Fruit fly (Drosophila melanogaster) whole organism, embryonic: ENCODE results near the gene CG14568.

Source experiments
- BEAF-32 ChIP-seq: fragments of 200-800 bp; sonication (Bioruptor generic); optimal IDR thresholded peaks from 3 replicates; lab custom pipeline; 2017; ENCODE audit warnings: missing biosample characterization, missing genetic modification characterization, mild to moderate bottlenecking, moderate library complexity, missing genetic modification reagents
- Bteb2 ChIP-seq: fragments of 200-800 bp; sonication (Bioruptor generic); optimal IDR thresholded peaks from 2 replicates; lab custom pipeline; 2016; ENCODE audit warnings: missing biosample characterization, missing genetic modification characterization
- CG1024 ChIP-seq: fragments of 200-800 bp; sonication (Bioruptor generic); IDR thresholded peaks from 2 replicates; pipeline ENCODE4 v1.3.6; 2022; ENCODE audit warnings: missing biosample characterization, missing genetic modification characterization
- CG10366 ChIP-seq: fragments of 200-800 bp; sonication (Bioruptor generic); IDR thresholded peaks from 2 replicates; pipeline ENCODE4 v1.3.6; 2022; ENCODE audit warnings: missing biosample characterization, missing genetic modification characterization
- CG10543 ChIP-seq: fragments of 200-800 bp; sonication (Bioruptor generic); optimal IDR thresholded peaks from 3 replicates; lab custom pipeline; 2017; ENCODE audit warnings: missing biosample characterization, mild to moderate bottlenecking, missing genetic modification characterization, moderate library complexity
- CG13624 ChIP-seq: fragments of 200-800 bp; sonication (Bioruptor generic); optimal IDR thresholded peaks from 2 replicates; lab custom pipeline; 2016; ENCODE audit warnings: missing biosample characterization, missing genetic modification characterization
- CG15479 ChIP-seq: fragments of 200-800 bp; sonication (Bioruptor generic); optimal IDR thresholded peaks from 3 replicates; lab custom pipeline; 2019; ENCODE audit warnings: missing biosample characterization, mild to moderate bottlenecking, missing genetic modification characterization, moderate library complexity
- CG16815 ChIP-seq: fragments of 200-800 bp; sonication (Bioruptor generic); optimal IDR thresholded peaks from 3 replicates; lab custom pipeline; 2017; ENCODE audit warnings: missing biosample characterization, mild to moderate bottlenecking, missing genetic modification characterization
- CG17328 ChIP-seq: fragments of 200-800 bp; sonication (Bioruptor generic); IDR thresholded peaks from 2 replicates; pipeline ENCODE4 v1.3.6; 2022; ENCODE audit warnings: missing biosample characterization, missing genetic modification characterization
- CG17802 ChIP-seq: fragments of 200-800 bp; sonication (Bioruptor generic); optimal IDR thresholded peaks from 2 replicates; lab custom pipeline; 2018; ENCODE audit warnings: missing biosample characterization, mild to moderate bottlenecking, missing genetic modification characterization, moderate library complexity
- CG2199 ChIP-seq: fragments of 200-800 bp; sonication (Bioruptor generic); IDR thresholded peaks from 3 replicates; pipeline ENCODE4 v1.3.6; 2022; ENCODE audit warnings: missing biosample characterization, missing genetic modification characterization
- CG2889 ChIP-seq: fragments of 200-800 bp; sonication (Bioruptor generic); IDR thresholded peaks from 3 replicates; pipeline ENCODE4 v1.3.6; 2022; ENCODE audit warnings: missing biosample characterization, missing genetic modification characterization
- CG30403 ChIP-seq: fragments of 200-800 bp; sonication (Bioruptor generic); optimal IDR thresholded peaks from 3 replicates; lab custom pipeline; 2016; ENCODE audit warnings: missing biosample characterization, missing genetic modification characterization
- CG31224 ChIP-seq: fragments of 200-800 bp; sonication (Bioruptor generic); IDR thresholded peaks from 2 replicates; pipeline ENCODE4 v1.3.6; 2022; ENCODE audit warnings: missing biosample characterization, missing genetic modification characterization
- CG33557 ChIP-seq: fragments of 200-800 bp; sonication (Bioruptor generic); optimal IDR thresholded peaks from 2 replicates; lab custom pipeline; 2019; ENCODE audit warnings: missing biosample characterization, mild to moderate bottlenecking, missing genetic modification characterization, moderate library complexity
- CG3838 ChIP-seq: fragments of 200-800 bp; sonication (Bioruptor generic); optimal IDR thresholded peaks from 3 replicates; lab custom pipeline; 2016; ENCODE audit warnings: missing biosample characterization, missing genetic modification characterization
- CG4424 ChIP-seq: fragments of 200-800 bp; sonication (Bioruptor generic); optimal IDR thresholded peaks from 3 replicates; lab custom pipeline; 2016; ENCODE audit warnings: missing biosample characterization, missing genetic modification characterization
- CG6175 ChIP-seq: fragments of 200-800 bp; sonication (Bioruptor generic); IDR thresholded peaks from 3 replicates; pipeline ENCODE4 v1.3.6; 2022; ENCODE audit warnings: missing biosample characterization, missing genetic modification characterization
- CG7839 ChIP-seq: fragments of 200-800 bp; sonication (Bioruptor generic); optimal IDR thresholded peaks from 3 replicates; lab custom pipeline; 2018; ENCODE audit warnings: missing biosample characterization, mild to moderate bottlenecking, missing genetic modification characterization, moderate library complexity
- CG7963 ChIP-seq: fragments of 200-800 bp; sonication (Bioruptor generic); IDR thresholded peaks from 3 replicates; pipeline ENCODE4 v1.3.6; 2022; ENCODE audit warnings: missing biosample characterization, missing genetic modification characterization; ENCODE audit not compliant: partially characterized antibody
- CG9727 ChIP-seq: fragments of 200-800 bp; sonication (Bioruptor generic); optimal IDR thresholded peaks from 3 replicates; lab custom pipeline; 2017; ENCODE audit warnings: missing biosample characterization, mild to moderate bottlenecking, missing genetic modification characterization
- CG9797 ChIP-seq: fragments of 200-800 bp; sonication (Bioruptor generic); optimal IDR thresholded peaks from 3 replicates; lab custom pipeline; 2018; ENCODE audit warnings: missing biosample characterization, mild to moderate bottlenecking, missing genetic modification characterization
- CTCF ChIP-seq: fragments of 200-800 bp; sonication (Bioruptor generic); optimal IDR thresholded peaks from 2 replicates; lab custom pipeline; 2017; ENCODE audit warnings: missing biosample characterization, mild to moderate bottlenecking, missing genetic modification characterization, moderate library complexity
- E2f1 ChIP-seq: fragments of 200-800 bp; sonication (Bioruptor generic); IDR thresholded peaks from 2 replicates; pipeline ENCODE4 v1.3.6; 2022; ENCODE audit warnings: missing biosample characterization, missing genetic modification characterization
- Ets97D ChIP-seq: fragments of 200-800 bp; sonication (Bioruptor generic); optimal IDR thresholded peaks from 3 replicates; lab custom pipeline; 2016; ENCODE audit warnings: missing biosample characterization, missing genetic modification characterization
- H15 ChIP-seq: fragments of 200-800 bp; sonication (Bioruptor generic); IDR thresholded peaks from 3 replicates; pipeline ENCODE4 v1.3.6; 2022; ENCODE audit warnings: missing biosample characterization, missing genetic modification characterization
- HLH4C ChIP-seq: fragments of 200-800 bp; sonication (Bioruptor generic); IDR thresholded peaks from 3 replicates; pipeline ENCODE4 v1.3.6; 2022; ENCODE audit warnings: missing biosample characterization, missing genetic modification characterization; ENCODE audit not compliant: partially characterized antibody
- Hand ChIP-seq: fragments of 200-800 bp; sonication (Bioruptor generic); optimal IDR thresholded peaks from 2 replicates; lab custom pipeline; 2017; ENCODE audit warnings: mild to moderate bottlenecking, missing biosample characterization, missing genetic modification reagents, missing genetic modification characterization
- Lpt ChIP-seq: fragments of >200 bp; optimal IDR thresholded peaks from 2 replicates; lab custom pipeline; 2018; ENCODE audit warnings: missing biosample characterization, missing genetic modification characterization
- MTF-1 ChIP-seq: fragments of 200-800 bp; sonication (Bioruptor generic); optimal IDR thresholded peaks from 2 replicates; lab custom pipeline; 2018; ENCODE audit warnings: missing biosample characterization, mild to moderate bottlenecking, missing genetic modification characterization, borderline replicate concordance
- Meics ChIP-seq: fragments of 200-800 bp; sonication (Bioruptor generic); optimal IDR thresholded peaks from 2 replicates; lab custom pipeline; 2017; ENCODE audit warnings: missing biosample characterization, mild to moderate bottlenecking, missing genetic modification characterization
- NK7.1 ChIP-seq: fragments of 200-800 bp; sonication (Bioruptor generic); optimal IDR thresholded peaks from 3 replicates; lab custom pipeline; 2016; ENCODE audit warnings: missing biosample characterization, missing genetic modification characterization
- Nf-YB ChIP-seq: fragments of 200-800 bp; sonication (Bioruptor generic); optimal IDR thresholded peaks from 3 replicates; lab custom pipeline; 2019; ENCODE audit warnings: missing biosample characterization, mild to moderate bottlenecking, missing genetic modification characterization, moderate library complexity
- Nf-YC ChIP-seq: fragments of 200-800 bp; optimal IDR thresholded peaks from 3 replicates; lab custom pipeline; 2019; ENCODE audit warnings: missing biosample characterization, mild to moderate bottlenecking, missing genetic modification characterization, moderate library complexity
- Rx ChIP-seq: fragments of 200-800 bp; sonication (Bioruptor generic); IDR thresholded peaks from 2 replicates; pipeline ENCODE4 v1.3.6; 2022; ENCODE audit warnings: missing biosample characterization, missing genetic modification characterization
- Sry-δ ChIP-seq: fragments of 200-800 bp; sonication (Bioruptor generic); optimal IDR thresholded peaks from 2 replicates; lab custom pipeline; 2016; ENCODE audit warnings: missing biosample characterization, missing genetic modification characterization
- Trl ChIP-seq, 3 experiments: fragments of >200 bp in 2 of 3; fragments of 200-800 bp in 1 of 3; sonication (Bioruptor generic) in 1 of 3; optimal IDR thresholded peaks; 2 replicates in 1 of 3; 3 replicates in 2 of 3; lab custom pipeline; 2016 to 2017; ENCODE audit warnings: missing biosample characterization in 1 of 3, missing genetic modification characterization in 1 of 3
- aop ChIP-seq: fragments of 200-800 bp; sonication (Bioruptor generic); IDR thresholded peaks from 2 replicates; pipeline ENCODE4 v1.3.6; 2022; ENCODE audit warnings: missing biosample characterization, missing genetic modification characterization
- bcd ChIP-seq: fragments of 200-800 bp; sonication (Bioruptor generic); optimal IDR thresholded peaks from 2 replicates; lab custom pipeline; 2017; ENCODE audit warnings: missing biosample characterization, mild to moderate bottlenecking, missing genetic modification characterization
- esg ChIP-seq: fragments of 200-800 bp; sonication (Bioruptor generic); conservative IDR thresholded peaks from 2 replicates; pipeline ENCODE4 v1.3.6; 2022; ENCODE audit warnings: missing biosample characterization, missing genetic modification characterization
- gt ChIP-seq: fragments of 200-800 bp; sonication (Bioruptor generic); IDR thresholded peaks from 2 replicates; pipeline ENCODE4 v1.3.6; 2022; ENCODE audit warnings: missing biosample characterization, missing genetic modification characterization
- hth ChIP-seq: fragments of >200 bp; optimal IDR thresholded peaks from 2 replicates; lab custom pipeline; 2017; ENCODE audit warnings: inconsistent platforms
- lmd ChIP-seq: fragments of 200-800 bp; sonication (Bioruptor generic); IDR thresholded peaks from 2 replicates; pipeline ENCODE4 v1.3.6; 2022; ENCODE audit warnings: missing biosample characterization, missing genetic modification characterization
- odd ChIP-seq: fragments of 200-800 bp; sonication (Bioruptor generic); optimal IDR thresholded peaks from 2 replicates; lab custom pipeline; 2017; ENCODE audit warnings: missing biosample characterization, mild to moderate bottlenecking, missing genetic modification characterization
- run ChIP-seq: fragments of 200-800 bp; sonication (Bioruptor generic); optimal IDR thresholded peaks from 3 replicates; lab custom pipeline; 2018; ENCODE audit warnings: missing biosample characterization, mild to moderate bottlenecking, missing genetic modification characterization
- sens ChIP-seq: fragments of 200-800 bp; sonication (Bioruptor generic); peaks from one replicate; lab custom pipeline; 2016; ENCODE audit warnings: missing biosample characterization, missing genetic modification characterization
- sens-2 ChIP-seq: fragments of 200-800 bp; sonication (Bioruptor generic); IDR thresholded peaks from 2 replicates; pipeline ENCODE4 v1.3.6; 2022; ENCODE audit warnings: missing biosample characterization, missing genetic modification characterization
- slp2 ChIP-seq: fragments of 200-800 bp; sonication (Bioruptor generic); optimal IDR thresholded peaks from 2 replicates; lab custom pipeline; 2016; ENCODE audit warnings: missing biosample characterization, missing genetic modification characterization
- sna ChIP-seq: fragments of 200-800 bp; sonication (Bioruptor generic); IDR thresholded peaks from 2 replicates; pipeline ENCODE4 v1.3.6; 2022; ENCODE audit warnings: missing biosample characterization, missing genetic modification characterization; ENCODE audit not compliant: partially characterized antibody
- tin ChIP-seq: fragments of 200-800 bp; sonication (Bioruptor generic); optimal IDR thresholded peaks from 3 replicates; lab custom pipeline; 2016; ENCODE audit warnings: missing biosample characterization, missing genetic modification characterization
- toy ChIP-seq: fragments of 200-800 bp; sonication (Bioruptor generic); IDR thresholded peaks from 2 replicates; pipeline ENCODE4 v1.3.6; 2022; ENCODE audit warnings: missing biosample characterization, missing genetic modification characterization
- trh ChIP-seq: fragments of 200-800 bp; sonication (Bioruptor generic); optimal IDR thresholded peaks from 2 replicates; lab custom pipeline; 2016; ENCODE audit warnings: missing biosample characterization, missing genetic modification characterization
- vnd ChIP-seq: fragments of 200-800 bp; sonication (Bioruptor generic); IDR thresholded peaks from 3 replicates; pipeline ENCODE4 v1.3.6; 2022; ENCODE audit warnings: missing biosample characterization, missing genetic modification characterization; ENCODE audit not compliant: partially characterized antibody

Gene CG14568

DNA sequence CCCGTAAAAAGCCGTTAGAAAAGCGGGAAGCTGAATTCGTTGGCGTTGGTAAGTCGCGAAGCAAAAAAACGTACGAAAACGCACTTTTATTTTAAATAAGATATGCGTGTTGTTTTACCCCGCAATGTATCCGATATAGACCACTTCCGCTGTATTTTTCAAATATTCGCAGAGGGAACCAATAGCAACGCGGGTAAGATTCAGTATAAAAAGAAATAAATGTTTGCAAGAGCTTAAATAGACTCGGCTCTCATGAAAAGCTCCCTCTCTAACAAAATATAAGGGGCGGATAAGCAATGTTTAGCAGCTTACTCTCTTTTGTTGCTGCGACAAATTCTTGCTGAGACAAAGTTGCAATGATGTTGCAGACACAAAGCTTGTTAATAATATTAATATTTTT, 37.0 kb upstream of the CG14568 start, which contains the start of gene Syn1 (continued):
- TF ChIP-seq CG33557 (no peak), aop (no peak), Lpt (GFP tag; lab: Kevin White, UChicago) (no peak), CG10543 (GFP tag; lab: Kevin White, UChicago) (no peak), CG30403 (GFP tag; lab: Kevin White, UChicago) (no peak), Hand (GFP tag; lab: Kevin White, UChicago) (no peak), H15 (GFP tag; lab: Robert Waterston, UW) (no peak), Bteb2 (GFP tag; lab: Kevin White, UChicago) (no peak), gt (GFP tag; lab: Robert Waterston, UW) (no peak), CG10366 (GFP tag; lab: Robert Waterston, UW) (no peak), bcd (GFP tag; lab: Kevin White, UChicago) (no peak), CG15479 (no peak), CG9797 (GFP tag; lab: Kevin White, UChicago) (no peak), toy (GFP tag; lab: Robert Waterston, UW) (no peak), Nf-YB (GFP tag; lab: Kevin White, UChicago) (peak; percentile 28), CG6175 (no peak), run (tag; lab: Kevin White, UChicago) (no peak), BEAF-32 (GFP tag; lab: Kevin White, UChicago) (no peak), vnd (GFP tag; lab: Robert Waterston, UW) (no peak), Rx (GFP tag; lab: Robert Waterston, UW) (no peak), Nf-YC (tag; lab: Kevin White, UChicago) (peak; percentile 14), Ets97D (GFP tag; lab: Kevin White, UChicago) (no peak), esg (GFP tag; lab: Robert Waterston, UW) (no peak), Sry-δ (GFP tag; lab: Kevin White, UChicago) (no peak), CTCF (no peak), CG7963 (no peak), CG3838 (GFP tag; lab: Kevin White, UChicago) (no peak), odd (no peak), slp2 (GFP tag; lab: Kevin White, UChicago) (no peak), CG13624 (GFP tag; lab: Kevin White, UChicago) (peak; percentile 13), CG2199 (GFP tag; lab: Robert Waterston, UW) (peak; percentile 27; the same call in 1 of the 3 replicates), Trl (optimal IDR thresholded peaks at IDR 0.05; lab: Kevin White, UChicago) (peak; percentile 67 to 76), Trl (GFP tag; optimal IDR thresholded peaks at IDR 0.05; lab: Kevin White, UChicago) (no peak), sens-2 (GFP tag; lab: Robert Waterston, UW) (no peak), sna (no peak), Meics (GFP tag; lab: Kevin White, UChicago) (no peak), tin (GFP tag; lab: Kevin White, UChicago) (no peak), CG9727 (GFP tag; lab: Kevin White, UChicago) (no peak), CG16815 (GFP tag; lab: Kevin White, UChicago) (no peak), NK7.1 (GFP tag; lab: Kevin White, UChicago) (no peak), CG31224 (GFP tag; lab: Robert Waterston, UW) (no peak), hth (lab: Kevin White, UChicago) (no peak), E2f1 (GFP tag; lab: Robert Waterston, UW) (no peak), HLH4C (GFP tag; lab: Robert Waterston, UW) (no peak), CG7839 (tag; lab: Kevin White, UChicago) (no peak), CG4424 (GFP tag; lab: Kevin White, UChicago) (no peak), sens (peak; percentile 69), trh (GFP tag; lab: Kevin White, UChicago) (no peak), CG2889 (no peak), CG17328 (GFP tag; lab: Robert Waterston, UW) (0 out of 2 replicates have a peak, but pooled peaks have one; percentile 13), lmd (GFP tag; lab: Robert Waterston, UW) (no peak), CG17802 (tag; lab: Kevin White, UChicago) (no peak), CG1024 (no peak), MTF-1 (no peak)
